Fruit fly (Drosophila melanogaster) whole organism, embryonic: Measurements from ENCODE around the gene CG43798.

Source experiments
- CG11560 ChIP-seq: fragments of 200-800 bp; sonication (Bioruptor generic); IDR thresholded peaks from 3 replicates; pipeline ENCODE4 v1.3.6; 2022; ENCODE audit warnings: missing biosample characterization, missing genetic modification characterization
- CG12391 ChIP-seq: fragments of 200-800 bp; sonication (Bioruptor generic); optimal IDR thresholded peaks from 3 replicates; lab custom pipeline; 2018; ENCODE audit warnings: missing biosample characterization, mild to moderate bottlenecking, missing genetic modification characterization, moderate library complexity
- CG13287 ChIP-seq: fragments of 200-800 bp; sonication (Bioruptor generic); IDR thresholded peaks from 2 replicates; pipeline ENCODE4 v1.3.6; 2022; ENCODE audit warnings: missing biosample characterization, missing genetic modification characterization; ENCODE audit not compliant: partially characterized antibody
- CG14667 ChIP-seq: fragments of 200-800 bp; sonication (Bioruptor generic); IDR thresholded peaks from 2 replicates; pipeline ENCODE4 v1.3.6; 2022; ENCODE audit warnings: missing biosample characterization, missing genetic modification characterization
- CG16779 ChIP-seq: fragments of 200-800 bp; sonication (Bioruptor generic); IDR thresholded peaks from 2 replicates; pipeline ENCODE4 v1.3.6; 2022; ENCODE audit warnings: missing biosample characterization, missing genetic modification characterization
- CG1832 ChIP-seq: fragments of 200-800 bp; sonication (Bioruptor generic); optimal IDR thresholded peaks from 2 replicates; lab custom pipeline; 2017; ENCODE audit warnings: missing biosample characterization, mild to moderate bottlenecking, missing genetic modification characterization, inconsistent platforms
- CG2120 ChIP-seq: fragments of 200-800 bp; sonication (Bioruptor generic); optimal IDR thresholded peaks from 3 replicates; lab custom pipeline; 2016; ENCODE audit warnings: missing biosample characterization, missing genetic modification characterization
- CG31388 ChIP-seq: fragments of 200-800 bp; sonication (Bioruptor generic); optimal IDR thresholded peaks from 2 replicates; lab custom pipeline; 2016; ENCODE audit warnings: missing biosample characterization, missing genetic modification characterization
- CG5180 ChIP-seq: fragments of 200-800 bp; sonication (Bioruptor generic); optimal IDR thresholded peaks from 3 replicates; lab custom pipeline; 2017; ENCODE audit warnings: missing biosample characterization, missing genetic modification characterization, mild to moderate bottlenecking, moderate library complexity, missing genetic modification reagents
- CG7372 ChIP-seq: fragments of 200-800 bp; sonication (Bioruptor generic); IDR thresholded peaks from 2 replicates; pipeline ENCODE4 v1.3.6; 2022; ENCODE audit warnings: missing biosample characterization, missing genetic modification characterization
- CG8765 ChIP-seq: fragments of 200-800 bp; sonication (Bioruptor generic); IDR thresholded peaks from 2 replicates; pipeline ENCODE4 v1.3.6; 2022; ENCODE audit warnings: missing biosample characterization, missing genetic modification characterization
- CG9797 ChIP-seq: fragments of 200-800 bp; sonication (Bioruptor generic); optimal IDR thresholded peaks from 3 replicates; lab custom pipeline; 2018; ENCODE audit warnings: missing biosample characterization, mild to moderate bottlenecking, missing genetic modification characterization
- CTCF ChIP-seq: fragments of 200-800 bp; sonication (Bioruptor generic); optimal IDR thresholded peaks from 2 replicates; lab custom pipeline; 2017; ENCODE audit warnings: missing biosample characterization, mild to moderate bottlenecking, missing genetic modification characterization, moderate library complexity
- CkIIα-i1 ChIP-seq: fragments of 200-800 bp; sonication (Bioruptor generic); IDR thresholded peaks from 2 replicates; pipeline ENCODE4 v1.3.6; 2022; ENCODE audit warnings: missing biosample characterization, missing genetic modification characterization
- Dad ChIP-seq: fragments of 200-800 bp; sonication (Bioruptor generic); optimal IDR thresholded peaks from 3 replicates; lab custom pipeline; 2016; ENCODE audit warnings: missing biosample characterization, missing genetic modification characterization
- Dbx ChIP-seq: fragments of 200-800 bp; sonication (Bioruptor generic); IDR thresholded peaks from 3 replicates; pipeline ENCODE4 v1.3.6; 2022; ENCODE audit warnings: missing biosample characterization, missing genetic modification characterization
- Dip3 ChIP-seq: fragments of 200-800 bp; sonication (Bioruptor generic); optimal IDR thresholded peaks from 3 replicates; lab custom pipeline; 2016; ENCODE audit warnings: missing biosample characterization, missing genetic modification characterization
- GATAe ChIP-seq: fragments of 200-800 bp; sonication (Bioruptor generic); conservative IDR thresholded peaks from 2 replicates; pipeline ENCODE4 v1.3.6; 2022; ENCODE audit warnings: missing biosample characterization, missing genetic modification characterization
- Gsc ChIP-seq: fragments of 200-800 bp; sonication (Bioruptor generic); IDR thresholded peaks from 2 replicates; pipeline ENCODE4 v1.3.6; 2022; ENCODE audit warnings: missing biosample characterization, missing genetic modification characterization
- HLH4C ChIP-seq: fragments of 200-800 bp; sonication (Bioruptor generic); IDR thresholded peaks from 3 replicates; pipeline ENCODE4 v1.3.6; 2022; ENCODE audit warnings: missing biosample characterization, missing genetic modification characterization; ENCODE audit not compliant: partially characterized antibody
- NC2β ChIP-seq: fragments of 200-800 bp; sonication (Bioruptor generic); optimal IDR thresholded peaks from 2 replicates; lab custom pipeline; 2016; ENCODE audit warnings: missing biosample characterization, missing genetic modification characterization
- NFAT ChIP-seq: fragments of 200-800 bp; sonication (Bioruptor generic); IDR thresholded peaks from 2 replicates; pipeline ENCODE4 v1.3.6; 2022; ENCODE audit warnings: missing biosample characterization, missing genetic modification characterization
- Poxn ChIP-seq: fragments of 200-800 bp; sonication (Bioruptor generic); IDR thresholded peaks from 2 replicates; pipeline ENCODE4 v1.3.6; 2022; ENCODE audit warnings: missing biosample characterization, missing genetic modification characterization
- jigr1 ChIP-seq: fragments of 200-800 bp; sonication (Bioruptor generic); IDR thresholded peaks from 3 replicates; pipeline ENCODE4 v1.3.6; 2022; ENCODE audit warnings: missing biosample characterization, missing genetic modification characterization
- kni ChIP-seq: fragments of 200-800 bp; sonication (Bioruptor generic); optimal IDR thresholded peaks from 3 replicates; lab custom pipeline; 2017; ENCODE audit warnings: mild to moderate bottlenecking, missing biosample characterization, missing genetic modification reagents, missing genetic modification characterization
- lola ChIP-seq, 3 experiments: fragments of >200 bp in 2 of 3; fragments of 200-800 bp in 1 of 3; sonication (Bioruptor generic) in 1 of 3; optimal IDR thresholded peaks; 2 replicates each; lab custom pipeline; 2017 to 2019; ENCODE audit warnings: missing biosample characterization in 3 of 3, missing genetic modification characterization in 3 of 3, mild to moderate bottlenecking in 1 of 3, moderate library complexity in 1 of 3
- z ChIP-seq: fragments of 200-800 bp; sonication (Bioruptor generic); IDR thresholded peaks from 3 replicates; pipeline ENCODE4 v1.3.6; 2022; ENCODE audit warnings: missing biosample characterization, missing genetic modification characterization

The CG43798 gene

dm6 chr2L:4687211-4687610, 40.4 kb downstream of the CG43798 start, which contains the start of gene Elba3:
TSS of gene Elba3 (plus strand) at chr2L:4687511.
- TF ChIP-seq CG14667 (GFP tag; lab: Robert Waterston, UW) = no peak
- no peak for TF ChIP-seq HLH4C
- TF ChIP-seq CG2120 (GFP tag; lab: Kevin White, UChicago) = no peak
- TF ChIP-seq CG1832 = no peak
- no peak for TF ChIP-seq NFAT (GFP tag; lab: Robert Waterston, UW)

dm6 chr2L:4690602-4691001, 43.8 kb downstream of the CG43798 start, which contains the start of gene CG3251:
TSS of gene CG3251 (minus strand) at chr2L:4690702.
- TF ChIP-seq CG5180 (GFP tag; lab: Kevin White, UChicago) (no peak), CG13287 (GFP tag; lab: Robert Waterston, UW) (no peak), Gsc (GFP tag; lab: Robert Waterston, UW) (no peak), CG11560 (tag; lab: Robert Waterston, UW) (no peak), lola (GFP tag; optimal IDR thresholded peaks at IDR 0.05; lab: Kevin White, UChicago) (no peak), CG12391 (tag; lab: Kevin White, UChicago) (no peak), kni (GFP tag; lab: Kevin White, UChicago) (no peak)

- TF ChIP-seq CG16779 (GFP tag; lab: Robert Waterston, UW) = 0 out of 2 replicates have a peak, but pooled peaks have one; percentile 11
- no peak for TF ChIP-seq CTCF (GFP tag; lab: Kevin White, UChicago)
- TF ChIP-seq CG31388 (GFP tag; lab: Kevin White, UChicago) = no peak
- peak; percentile 10 for TF ChIP-seq CG5180 (GFP tag; lab: Kevin White, UChicago)
- 0 out of 3 replicates have a peak, but pooled peaks have one; percentile 26 for TF ChIP-seq Dbx
- TF ChIP-seq GATAe (GFP tag; lab: Robert Waterston, UW) = no peak
- TF ChIP-seq CG12391 (tag; lab: Kevin White, UChicago) = no peak
- TF ChIP-seq Dad (GFP tag; lab: Kevin White, UChicago) = no peak
- no peak for TF ChIP-seq CG8765 (GFP tag; lab: Robert Waterston, UW)
- TF ChIP-seq CkIIα-i1 (GFP tag; lab: Robert Waterston, UW) = no peak
- TF ChIP-seq CG9797 = no peak
- 0 out of 2 replicates have a peak, but pooled peaks have one; percentile 12 for TF ChIP-seq Poxn
- TF ChIP-seq CG7372 (GFP tag; lab: Robert Waterston, UW) = peak; percentile 70
- no peak for TF ChIP-seq jigr1 (GFP tag; lab: Robert Waterston, UW)
- TF ChIP-seq Dip3 (GFP tag; lab: Kevin White, UChicago) = no peak
- no peak for TF ChIP-seq NC2β (GFP tag; lab: Kevin White, UChicago)
- TF ChIP-seq z (GFP tag; lab: Robert Waterston, UW) = peak; percentile 81
Observed at dm6 chr2L:4694421-4694820, 47.6 kb downstream of the CG43798 start, which contains the start of gene dcma. TSS of gene dcma (plus strand) at chr2L:4694721.
